Fruit fly (Drosophila melanogaster) whole organism, embryonic: ENCODE data around the gene COX7AL2.

Experiments
- Abd-B ChIP-seq: fragments of 200-800 bp; sonication (Bioruptor generic); optimal IDR thresholded peaks from 2 replicates; lab custom pipeline; 2018; ENCODE audit warnings: missing biosample characterization, mild to moderate bottlenecking, missing genetic modification characterization, moderate library complexity
- CG10147 ChIP-seq: fragments of 200-800 bp; sonication (Bioruptor generic); optimal IDR thresholded peaks from 2 replicates; lab custom pipeline; 2019; ENCODE audit warnings: missing biosample characterization, mild to moderate bottlenecking, missing genetic modification characterization, moderate library complexity
- CG10431 ChIP-seq: fragments of 200-800 bp; sonication (Bioruptor generic); optimal IDR thresholded peaks from 3 replicates; lab custom pipeline; 2018; ENCODE audit warnings: missing biosample characterization, mild to moderate bottlenecking, missing genetic modification characterization
- CG10565 ChIP-seq: fragments of 200-800 bp; sonication (Bioruptor generic); optimal IDR thresholded peaks from 3 replicates; lab custom pipeline; 2016; ENCODE audit warnings: missing biosample characterization, mild to moderate bottlenecking, missing genetic modification characterization
- CG12659 ChIP-seq: fragments of 200-800 bp; sonication (Bioruptor generic); optimal IDR thresholded peaks from 3 replicates; lab custom pipeline; 2017; ENCODE audit warnings: mild to moderate bottlenecking, missing biosample characterization, missing genetic modification reagents, missing genetic modification characterization
- CG15514 ChIP-seq: fragments of 200-800 bp; sonication (Bioruptor generic); optimal IDR thresholded peaks from 3 replicates; lab custom pipeline; 2017; ENCODE audit warnings: missing biosample characterization, missing genetic modification characterization, mild to moderate bottlenecking, moderate library complexity, missing genetic modification reagents
- CG15696 ChIP-seq: fragments of 200-800 bp; sonication (Bioruptor generic); optimal IDR thresholded peaks from 2 replicates; lab custom pipeline; 2019; ENCODE audit warnings: missing biosample characterization, mild to moderate bottlenecking, missing genetic modification characterization, moderate library complexity
- CG17186 ChIP-seq: fragments of 200-800 bp; sonication (Bioruptor generic); optimal IDR thresholded peaks from 3 replicates; lab custom pipeline; 2017; ENCODE audit warnings: missing biosample characterization, missing genetic modification reagents, missing genetic modification characterization
- CG17568 ChIP-seq: fragments of 200-800 bp; sonication (Bioruptor generic); optimal IDR thresholded peaks from 2 replicates; lab custom pipeline; 2018; ENCODE audit warnings: missing biosample characterization, mild to moderate bottlenecking, missing genetic modification characterization, moderate library complexity
- CG2199 ChIP-seq: fragments of 200-800 bp; sonication (Bioruptor generic); IDR thresholded peaks from 3 replicates; pipeline ENCODE4 v1.3.6; 2022; ENCODE audit warnings: missing biosample characterization, missing genetic modification characterization
- CG31224 ChIP-seq: fragments of 200-800 bp; sonication (Bioruptor generic); IDR thresholded peaks from 2 replicates; pipeline ENCODE4 v1.3.6; 2022; ENCODE audit warnings: missing biosample characterization, missing genetic modification characterization
- CG31441 ChIP-seq: fragments of 200-800 bp; sonication (Bioruptor generic); IDR thresholded peaks from 2 replicates; pipeline ENCODE4 v1.3.6; 2022; ENCODE audit warnings: missing biosample characterization, missing genetic modification characterization
- CG3995 ChIP-seq: fragments of 200-800 bp; sonication (Bioruptor generic); optimal IDR thresholded peaks from 3 replicates; lab custom pipeline; 2016; ENCODE audit warnings: missing biosample characterization, missing genetic modification characterization
- CG4424 ChIP-seq: fragments of 200-800 bp; sonication (Bioruptor generic); optimal IDR thresholded peaks from 3 replicates; lab custom pipeline; 2016; ENCODE audit warnings: missing biosample characterization, missing genetic modification characterization
- CG6254 ChIP-seq: fragments of 200-800 bp; sonication (Bioruptor generic); optimal IDR thresholded peaks from 3 replicates; lab custom pipeline; 2017; ENCODE audit warnings: mild to moderate bottlenecking, missing biosample characterization, missing genetic modification reagents, missing genetic modification characterization
- CG8944 ChIP-seq: fragments of 200-800 bp; sonication (Bioruptor generic); optimal IDR thresholded peaks from 3 replicates; lab custom pipeline; 2016; ENCODE audit warnings: missing biosample characterization, missing genetic modification characterization
- CG9215 ChIP-seq: fragments of 200-800 bp; sonication (Bioruptor generic); IDR thresholded peaks from 2 replicates; pipeline ENCODE4 v1.3.6; 2022; ENCODE audit warnings: missing biosample characterization, missing genetic modification characterization
- CoRest ChIP-seq: fragments of 200-800 bp; sonication (Bioruptor generic); optimal IDR thresholded peaks from 3 replicates; lab custom pipeline; 2018; ENCODE audit warnings: missing biosample characterization, mild to moderate bottlenecking, missing genetic modification characterization, moderate library complexity
- Drgx ChIP-seq: fragments of 200-800 bp; sonication (Bioruptor generic); IDR thresholded peaks from 2 replicates; pipeline ENCODE4 v1.3.6; 2022; ENCODE audit warnings: missing biosample characterization, missing genetic modification characterization
- Ets97D ChIP-seq: fragments of 200-800 bp; sonication (Bioruptor generic); optimal IDR thresholded peaks from 3 replicates; lab custom pipeline; 2016; ENCODE audit warnings: missing biosample characterization, missing genetic modification characterization
- Fer2 ChIP-seq: fragments of 200-800 bp; sonication (Bioruptor generic); optimal IDR thresholded peaks from 2 replicates; lab custom pipeline; 2018; ENCODE audit warnings: missing biosample characterization, mild to moderate bottlenecking, missing genetic modification characterization, moderate library complexity
- HHEX ChIP-seq: fragments of 200-800 bp; sonication (Bioruptor generic); optimal IDR thresholded peaks from 3 replicates; lab custom pipeline; 2017; ENCODE audit warnings: missing biosample characterization, mild to moderate bottlenecking, missing genetic modification characterization, missing genetic modification reagents
- HLH3B ChIP-seq: fragments of 200-800 bp; sonication (Bioruptor generic); IDR thresholded peaks from 2 replicates; pipeline ENCODE4 v1.3.6; 2022; ENCODE audit warnings: missing biosample characterization, missing genetic modification characterization
- Lhr ChIP-seq: fragments of 200-800 bp; sonication (Bioruptor generic); optimal IDR thresholded peaks from 3 replicates; lab custom pipeline; 2017; ENCODE audit warnings: mild to moderate bottlenecking, missing biosample characterization, missing genetic modification reagents, missing genetic modification characterization
- Mad ChIP-seq: fragments of 200-800 bp; sonication (Bioruptor generic); optimal IDR thresholded peaks from 2 replicates; lab custom pipeline; 2016; ENCODE audit warnings: missing biosample characterization, missing genetic modification characterization
- Mes4 ChIP-seq: fragments of 200-800 bp; sonication (Bioruptor generic); optimal IDR thresholded peaks from 2 replicates; lab custom pipeline; 2016; ENCODE audit warnings: missing biosample characterization, missing genetic modification characterization
- Nf-YC ChIP-seq: fragments of 200-800 bp; optimal IDR thresholded peaks from 3 replicates; lab custom pipeline; 2019; ENCODE audit warnings: missing biosample characterization, mild to moderate bottlenecking, missing genetic modification characterization, moderate library complexity
- Oaz ChIP-seq: fragments of 200-800 bp; sonication (Bioruptor generic); IDR thresholded peaks from 2 replicates; pipeline ENCODE4 v1.3.6; 2022; ENCODE audit warnings: missing biosample characterization, missing genetic modification characterization
- Rx ChIP-seq: fragments of 200-800 bp; sonication (Bioruptor generic); IDR thresholded peaks from 2 replicates; pipeline ENCODE4 v1.3.6; 2022; ENCODE audit warnings: missing biosample characterization, missing genetic modification characterization
- Side ChIP-seq: fragments of 200-800 bp; sonication (Bioruptor generic); optimal IDR thresholded peaks from 2 replicates; lab custom pipeline; 2016; ENCODE audit warnings: missing biosample characterization, missing genetic modification characterization
- Sry-δ ChIP-seq: fragments of 200-800 bp; sonication (Bioruptor generic); optimal IDR thresholded peaks from 2 replicates; lab custom pipeline; 2016; ENCODE audit warnings: missing biosample characterization, missing genetic modification characterization
- TFAM ChIP-seq: fragments of 200-800 bp; sonication (Bioruptor generic); optimal IDR thresholded peaks from 2 replicates; lab custom pipeline; 2017; ENCODE audit warnings: missing biosample characterization, missing genetic modification characterization, inconsistent platforms
- ac ChIP-seq: fragments of 200-800 bp; sonication (Bioruptor generic); optimal IDR thresholded peaks from 3 replicates; lab custom pipeline; 2017; ENCODE audit warnings: missing biosample characterization, mild to moderate bottlenecking, missing genetic modification characterization
- ara ChIP-seq: fragments of 200-800 bp; sonication (Bioruptor generic); IDR thresholded peaks from 2 replicates; pipeline ENCODE4 v1.3.6; 2022; ENCODE audit warnings: missing biosample characterization, missing genetic modification characterization
- cas ChIP-seq: fragments of 200-800 bp; sonication (Bioruptor generic); IDR thresholded peaks from 2 replicates; pipeline ENCODE4 v1.3.6; 2022; ENCODE audit warnings: missing biosample characterization, missing genetic modification characterization
- cato ChIP-seq: fragments of 200-800 bp; sonication (Bioruptor generic); optimal IDR thresholded peaks from 2 replicates; lab custom pipeline; 2016; ENCODE audit warnings: missing biosample characterization, missing genetic modification characterization, borderline replicate concordance
- dysf ChIP-seq: fragments of 200-800 bp; sonication (Bioruptor generic); IDR thresholded peaks from 3 replicates; pipeline ENCODE4 v1.3.6; 2022; ENCODE audit warnings: missing biosample characterization, missing genetic modification characterization
- fd96Cb ChIP-seq: fragments of 200-800 bp; sonication (Bioruptor generic); optimal IDR thresholded peaks from 2 replicates; lab custom pipeline; 2018; ENCODE audit warnings: missing biosample characterization, mild to moderate bottlenecking, missing genetic modification characterization, moderate library complexity
- hth ChIP-seq: fragments of >200 bp; optimal IDR thresholded peaks from 2 replicates; lab custom pipeline; 2017; ENCODE audit warnings: inconsistent platforms
- jigr1 ChIP-seq: fragments of 200-800 bp; sonication (Bioruptor generic); IDR thresholded peaks from 3 replicates; pipeline ENCODE4 v1.3.6; 2022; ENCODE audit warnings: missing biosample characterization, missing genetic modification characterization
- kni ChIP-seq: fragments of 200-800 bp; sonication (Bioruptor generic); optimal IDR thresholded peaks from 3 replicates; lab custom pipeline; 2017; ENCODE audit warnings: mild to moderate bottlenecking, missing biosample characterization, missing genetic modification reagents, missing genetic modification characterization
- lmd ChIP-seq: fragments of 200-800 bp; sonication (Bioruptor generic); IDR thresholded peaks from 2 replicates; pipeline ENCODE4 v1.3.6; 2022; ENCODE audit warnings: missing biosample characterization, missing genetic modification characterization
- nom ChIP-seq: fragments of 200-800 bp; sonication (Bioruptor generic); optimal IDR thresholded peaks from 2 replicates; lab custom pipeline; 2017; ENCODE audit warnings: missing biosample characterization, missing genetic modification characterization, mild to moderate bottlenecking, moderate library complexity, missing genetic modification reagents
- pfk ChIP-seq: fragments of 200-800 bp; sonication (Bioruptor generic); optimal IDR thresholded peaks from 2 replicates; lab custom pipeline; 2018; ENCODE audit warnings: missing biosample characterization, mild to moderate bottlenecking, missing genetic modification characterization, moderate library complexity
- trem ChIP-seq: fragments of 200-800 bp; optimal IDR thresholded peaks from 3 replicates; lab custom pipeline; 2019; ENCODE audit warnings: missing biosample characterization, mild to moderate bottlenecking, missing genetic modification characterization, moderate library complexity
- ttk ChIP-seq: fragments of 200-800 bp; sonication (Bioruptor generic); IDR thresholded peaks from 2 replicates; pipeline ENCODE4 v2.1.2; 2022; ENCODE audit warnings: missing biosample characterization, missing genetic modification characterization
- vfl ChIP-seq: fragments of 200-800 bp; sonication (Bioruptor generic); optimal IDR thresholded peaks from 2 replicates; lab custom pipeline; 2016; ENCODE audit warnings: missing biosample characterization, missing genetic modification characterization
- zfh1 ChIP-seq: fragments of 200-800 bp; sonication (Bioruptor generic); IDR thresholded peaks from 3 replicates; pipeline ENCODE4 v1.3.6; 2022; ENCODE audit warnings: missing biosample characterization, missing genetic modification characterization

COX7AL2 gene

dm6 chr2L:2202018-2202852 lies 4.5 kb upstream of the COX7AL2 start (continued):
- TF ChIP-seq cas (GFP tag; lab: Robert Waterston, UW), result peak; percentile 79
- TF ChIP-seq Oaz (GFP tag; lab: Robert Waterston, UW), result peak; percentile 94
- peak; percentile 100 for TF ChIP-seq fd96Cb (tag; lab: Kevin White, UChicago)
- TF ChIP-seq vfl (GFP tag; lab: Kevin White, UChicago), result peak; percentile 88
- TF ChIP-seq Mes4 (GFP tag; lab: Kevin White, UChicago), result peak; percentile 99
- peak; percentile 98 for TF ChIP-seq CG10431
- peak; percentile 93 for TF ChIP-seq CG31224 (GFP tag; lab: Robert Waterston, UW)
- TF ChIP-seq Drgx (GFP tag; lab: Robert Waterston, UW), result peak; percentile 100
- TF ChIP-seq CoRest (tag; lab: Kevin White, UChicago), result peak; percentile 98
- TF ChIP-seq kni (GFP tag; lab: Kevin White, UChicago), result peak; percentile 96
- peak; percentile 97 for TF ChIP-seq CG17186 (GFP tag; lab: Kevin White, UChicago)
- TF ChIP-seq lmd (GFP tag; lab: Robert Waterston, UW), result peak; percentile 98
- no peak for TF ChIP-seq hth
- TF ChIP-seq Abd-B (GFP tag; lab: Kevin White, UChicago), result peak; percentile 97
- peak; percentile 74 for TF ChIP-seq Nf-YC
- TF ChIP-seq Mad, result peak; percentile 98
- peak; percentile 74 for TF ChIP-seq Sry-δ (GFP tag; lab: Kevin White, UChicago)
- peak; percentile 97 for TF ChIP-seq CG17568
- peak; percentile 99 for TF ChIP-seq CG4424 (GFP tag; lab: Kevin White, UChicago)
- peak; percentile 93 for TF ChIP-seq CG10147 (GFP tag; lab: Kevin White, UChicago)
- TF ChIP-seq cato, result peak; percentile 99
- peak; percentile 97 for TF ChIP-seq CG12659 (GFP tag; lab: Kevin White, UChicago)
- TF ChIP-seq CG31441, result peak; percentile 99
- TF ChIP-seq Ets97D (GFP tag; lab: Kevin White, UChicago), result peak; percentile 92
- TF ChIP-seq Lhr (GFP tag; lab: Kevin White, UChicago), result peak; percentile 99
- TF ChIP-seq CG2199 (GFP tag; lab: Robert Waterston, UW), result peak; percentile 99
- peak; percentile 99 for TF ChIP-seq CG15696 (tag; lab: Kevin White, UChicago)
- peak; percentile 47 for TF ChIP-seq CG3995 (GFP tag; lab: Kevin White, UChicago)
- TF ChIP-seq TFAM (GFP tag; lab: Kevin White, UChicago), result peak; percentile 97
- peak; percentile 98 for TF ChIP-seq Side (GFP tag; lab: Kevin White, UChicago)
- peak; percentile 98 for TF ChIP-seq trem (tag; lab: Kevin White, UChicago)
- TF ChIP-seq Rx (GFP tag; lab: Robert Waterston, UW), result peak; percentile 98
- peak; percentile 97 for TF ChIP-seq CG8944 (GFP tag; lab: Kevin White, UChicago)
- TF ChIP-seq CG6254 (GFP tag; lab: Kevin White, UChicago), result peak; percentile 98
- TF ChIP-seq HHEX, result peak; percentile 97
- peak; percentile 99 for TF ChIP-seq ttk
- peak; percentile 96 for TF ChIP-seq CG10565 (GFP tag; lab: Kevin White, UChicago)
- TF ChIP-seq dysf, result peak; percentile 96
- peak; percentile 99 for TF ChIP-seq ac (GFP tag; lab: Kevin White, UChicago)
- TF ChIP-seq CG15514 (GFP tag; lab: Kevin White, UChicago), result peak; percentile 67
- peak; percentile 97 for TF ChIP-seq jigr1 (GFP tag; lab: Robert Waterston, UW)
- TF ChIP-seq Fer2 (tag; lab: Kevin White, UChicago), result peak; percentile 72
- TF ChIP-seq HLH3B (GFP tag; lab: Robert Waterston, UW), result peak; percentile 99
- TF ChIP-seq zfh1 (GFP tag; lab: Robert Waterston, UW), result peak; percentile 100
- TF ChIP-seq ara (GFP tag; lab: Robert Waterston, UW), result peak; percentile 100
- no peak for TF ChIP-seq pfk (GFP tag; lab: Kevin White, UChicago)
- peak; percentile 84 for TF ChIP-seq CG9215 (GFP tag; lab: Robert Waterston, UW)
- TF ChIP-seq nom, result peak; percentile 99
